Worm (Caenorhabditis elegans) whole organism, L4 larva: ENCODE data around the gene max-2.
A peak's percentile ranks its signal among the peaks of the same experiment; 100 is the strongest.

Experiments used
- D1046.2 ChIP-seq: fragments of 200-800 bp; sonication (Bioruptor generic); IDR thresholded peaks from 2 replicates; pipeline ENCODE4 v1.3.6; 2022; ENCODE audit warnings: missing genetic modification characterization, missing compliant biosample characterization
- F10B5.3 ChIP-seq: sonication (generic microtip); optimal IDR thresholded peaks from 2 replicates; lab custom pipeline; 2016; ENCODE audit warnings: mild to moderate bottlenecking, missing genetic modification characterization, missing compliant biosample characterization
- F26F4.8 ChIP-seq: fragments of 200-800 bp; sonication (Bioruptor generic); conservative IDR thresholded peaks from 2 replicates; pipeline ENCODE4 v1.3.6; 2022; ENCODE audit warnings: missing genetic modification characterization, missing compliant biosample characterization
- F44E2.7 ChIP-seq: fragments of 200-800 bp; sonication (Bioruptor generic); IDR thresholded peaks from 2 replicates; pipeline ENCODE4 v2.1.2; 2022; ENCODE audit warnings: missing genetic modification characterization, missing compliant biosample characterization
- T26A8.4 ChIP-seq: fragments of 200-800 bp; sonication (Bioruptor generic); IDR thresholded peaks from 2 replicates; pipeline ENCODE4 v1.3.6; 2022; ENCODE audit warnings: missing genetic modification characterization, missing compliant biosample characterization
- aha-1 ChIP-seq: fragments of 150-350 bp; peaks from one replicate; lab custom pipeline; 2014; ENCODE audit warnings: missing biosample characterization, missing genetic modification characterization
- ama-1 ChIP-seq: fragments of 150-350 bp; optimal IDR thresholded peaks from 2 replicates; lab custom pipeline; 2014; ENCODE audit warnings: inconsistent platforms, mixed read lengths
- arid-1 ChIP-seq: fragments of 200-800 bp; sonication (Bioruptor generic); conservative IDR thresholded peaks from 2 replicates; pipeline ENCODE4 v1.3.6; 2022; ENCODE audit warnings: missing genetic modification reagents, missing genetic modification characterization, missing compliant biosample characterization
- ceh-20 ChIP-seq: fragments of 200-800 bp; sonication (Bioruptor generic); IDR thresholded peaks from 2 replicates; pipeline ENCODE4 v1.3.6; 2022; ENCODE audit warnings: missing genetic modification reagents, missing genetic modification characterization, missing compliant biosample characterization
- ceh-44 ChIP-seq: fragments of 200-800 bp; sonication (Bioruptor generic); IDR thresholded peaks from 2 replicates; pipeline ENCODE4 v1.3.6; 2022; ENCODE audit warnings: missing genetic modification reagents, missing genetic modification characterization, missing compliant biosample characterization
- ceh-62 ChIP-seq: sonication (generic microtip); optimal IDR thresholded peaks from 2 replicates; lab custom pipeline; 2017; ENCODE audit warnings: missing biosample characterization, missing genetic modification characterization
- ctbp-1 ChIP-seq: fragments of 200-800 bp; sonication (Bioruptor generic); IDR thresholded peaks from 2 replicates; pipeline ENCODE4 v1.3.6; 2022; ENCODE audit warnings: missing genetic modification reagents, missing genetic modification characterization, missing compliant biosample characterization
- daf-16 ChIP-seq, 3 experiments: sonication (generic microtip); optimal IDR thresholded peaks; 2 replicates each; lab custom pipeline; 2016 to 2017; ENCODE audit warnings: missing genetic modification characterization in 3 of 3, missing genetic modification reagents in 3 of 3, mild to moderate bottlenecking in 2 of 3, missing compliant biosample characterization in 2 of 3, missing biosample characterization in 1 of 3, moderate library complexity in 1 of 3
- dmd-6 ChIP-seq: fragments of 200-800 bp; sonication (Bioruptor generic); IDR thresholded peaks from 2 replicates; pipeline ENCODE4 v1.3.6; 2022; ENCODE audit warnings: missing genetic modification reagents, missing genetic modification characterization, missing compliant biosample characterization
- dpl-1 ChIP-seq: fragments of 150-350 bp; optimal IDR thresholded peaks from 2 replicates; lab custom pipeline; 2014; ENCODE audit warnings: missing biosample characterization, missing genetic modification reagents, missing genetic modification characterization
- duxl-1 ChIP-seq: sonication (generic microtip); optimal IDR thresholded peaks from 2 replicates; lab custom pipeline; 2016; ENCODE audit warnings: mild to moderate bottlenecking, missing genetic modification characterization, moderate library complexity, missing compliant biosample characterization; ENCODE audit not compliant: poor library complexity
- dve-1 ChIP-seq: sonication (generic microtip); optimal IDR thresholded peaks from 2 replicates; lab custom pipeline; 2017; ENCODE audit warnings: antibody characterized with exemption, mild to moderate bottlenecking, missing genetic modification characterization, missing compliant biosample characterization; ENCODE audit not compliant: insufficient read depth
- egl-43 ChIP-seq: fragments of 200-800 bp; sonication (Bioruptor generic); IDR thresholded peaks from 2 replicates; pipeline ENCODE4 v1.3.6; 2022; ENCODE audit warnings: missing genetic modification reagents, missing genetic modification characterization, missing compliant biosample characterization
- fos-1 ChIP-seq: fragments of 150-350 bp; optimal IDR thresholded peaks from 2 replicates; lab custom pipeline; 2014; ENCODE audit warnings: missing biosample characterization, missing genetic modification characterization
- hif-1 ChIP-seq, 2 experiments: sonication (generic microtip); optimal IDR thresholded peaks; 2 replicates each; lab custom pipeline; 2016 to 2017; ENCODE audit warnings: missing compliant biosample characterization in 2 of 2, missing genetic modification characterization in 2 of 2, missing genetic modification reagents in 2 of 2, missing genotype in 2 of 2, mild to moderate bottlenecking in 1 of 2
- hlh-11 ChIP-seq: fragments of 200-800 bp; sonication (Bioruptor generic); optimal IDR thresholded peaks from 2 replicates; lab custom pipeline; 2018; ENCODE audit warnings: mild to moderate bottlenecking, missing genetic modification characterization, missing compliant biosample characterization
- hlh-30 ChIP-seq: sonication (generic microtip); optimal IDR thresholded peaks from 2 replicates; lab custom pipeline; 2017; ENCODE audit warnings: antibody characterized with exemption, mild to moderate bottlenecking, missing genetic modification characterization, missing compliant biosample characterization; ENCODE audit not compliant: insufficient read depth
- hmg-1.1 ChIP-seq: fragments of 200-800 bp; sonication (Bioruptor generic); IDR thresholded peaks from 2 replicates; pipeline ENCODE4 v1.3.6; 2022; ENCODE audit warnings: missing genetic modification reagents, missing genetic modification characterization, missing compliant biosample characterization
- lin-1 ChIP-seq: fragments of 200-800 bp; sonication (Bioruptor generic); IDR thresholded peaks from 2 replicates; pipeline ENCODE4 v1.3.6; 2022; ENCODE audit warnings: missing genetic modification reagents, missing genetic modification characterization, missing compliant biosample characterization
- lsy-2 ChIP-seq, 2 experiments: fragments of 150-350 bp in 1 of 2; sonication (generic microtip) in 1 of 2; optimal IDR thresholded peaks; 2 replicates each; lab custom pipeline; 2014 to 2017; ENCODE audit warnings: missing biosample characterization in 2 of 2, missing genetic modification characterization in 2 of 2
- mdl-1 ChIP-seq, 2 experiments: fragments of 150-350 bp in 1 of 2; sonication (generic microtip) in 1 of 2; optimal IDR thresholded peaks; 2 replicates each; lab custom pipeline; 2014 to 2017; ENCODE audit warnings: missing biosample characterization in 2 of 2, missing genetic modification characterization in 2 of 2
- mdt-29 ChIP-seq: fragments of 200-800 bp; sonication (Bioruptor generic); IDR thresholded peaks from 2 replicates; pipeline ENCODE4 v1.3.6; 2022; ENCODE audit warnings: missing genetic modification reagents, missing genetic modification characterization, missing compliant biosample characterization
- mep-1 ChIP-seq: fragments of 150-350 bp; sonication (generic microtip); optimal IDR thresholded peaks from 3 replicates; lab custom pipeline; 2014; ENCODE audit warnings: missing biosample characterization, missing genetic modification characterization
- mes-2 ChIP-seq: sonication (generic microtip); optimal IDR thresholded peaks from 2 replicates; lab custom pipeline; 2016; ENCODE audit warnings: missing genotype, mild to moderate bottlenecking, missing genetic modification characterization, missing compliant biosample characterization; ENCODE audit not compliant: poor library complexity, severe bottlenecking
- mxl-2 ChIP-seq: fragments of 200-800 bp; sonication (Bioruptor generic); conservative IDR thresholded peaks from 2 replicates; pipeline ENCODE4 v1.3.6; 2022; ENCODE audit warnings: missing genetic modification reagents, missing genetic modification characterization, missing compliant biosample characterization
- mxl-3 ChIP-seq: fragments of 200-800 bp; sonication (Bioruptor generic); optimal IDR thresholded peaks from 2 replicates; lab custom pipeline; 2018; ENCODE audit warnings: mild to moderate bottlenecking, missing genetic modification characterization, missing compliant biosample characterization
- nhr-10 ChIP-seq: fragments of 150-350 bp; optimal IDR thresholded peaks from 2 replicates; lab custom pipeline; 2014; ENCODE audit warnings: missing biosample characterization, missing genetic modification characterization
- nhr-102 ChIP-seq: sonication (generic microtip); optimal IDR thresholded peaks from 2 replicates; lab custom pipeline; 2016; ENCODE audit warnings: mild to moderate bottlenecking, missing genetic modification characterization, moderate library complexity, missing compliant biosample characterization
- nhr-28 ChIP-seq: fragments of 150-350 bp; optimal IDR thresholded peaks from 2 replicates; lab custom pipeline; 2014; ENCODE audit warnings: missing biosample characterization, missing genetic modification characterization
- nhr-42 ChIP-seq: fragments of 200-800 bp; sonication (Bioruptor generic); IDR thresholded peaks from 2 replicates; pipeline ENCODE4 v1.3.6; 2022; ENCODE audit warnings: missing genetic modification characterization, missing compliant biosample characterization
- nhr-48 ChIP-seq: sonication (generic microtip); optimal IDR thresholded peaks from 2 replicates; lab custom pipeline; 2016; ENCODE audit warnings: mild to moderate bottlenecking, missing genetic modification characterization, missing compliant biosample characterization
- nhr-77 ChIP-seq: fragments of 150-350 bp; optimal IDR thresholded peaks from 2 replicates; lab custom pipeline; 2014; ENCODE audit warnings: missing biosample characterization, missing genetic modification characterization
- pha-4 ChIP-seq, 2 experiments: fragments of 150-350 bp in 1 of 2; fragments of 200-800 bp in 1 of 2; sonication (Bioruptor generic) in 1 of 2; IDR thresholded peaks in 1 of 2; optimal IDR thresholded peaks in 1 of 2; 2 replicates each; pipeline versions ENCODE4 v1.3.6 to Lab custom; 2014 to 2022; ENCODE audit warnings: missing genetic modification characterization in 2 of 2, missing genetic modification reagents in 2 of 2, missing biosample characterization in 1 of 2, missing compliant biosample characterization in 1 of 2
- php-3 ChIP-seq: fragments of 200-800 bp; sonication (Bioruptor generic); IDR thresholded peaks from 2 replicates; pipeline ENCODE4 v1.3.6; 2022; ENCODE audit warnings: missing genetic modification reagents, missing genetic modification characterization, missing compliant biosample characterization
- snpc-4 ChIP-seq: fragments of 150-350 bp; optimal IDR thresholded peaks from 2 replicates; lab custom pipeline; 2014; ENCODE audit warnings: missing biosample characterization, missing genetic modification characterization
- tra-1 ChIP-seq: fragments of 200-800 bp; sonication (Bioruptor generic); IDR thresholded peaks from 2 replicates; pipeline ENCODE4 v1.3.6; 2022; ENCODE audit warnings: missing genetic modification reagents, missing genetic modification characterization, missing compliant biosample characterization
- unc-130 ChIP-seq: sonication (generic microtip); optimal IDR thresholded peaks from 2 replicates; lab custom pipeline; 2016; ENCODE audit warnings: missing genetic modification reagents, missing genetic modification characterization, missing compliant biosample characterization
- unc-62 ChIP-seq, 3 experiments: fragments of 150-350 bp in 1 of 3; sonication (generic microtip); optimal IDR thresholded peaks in 2 of 3; peaks in 1 of 3; 1 replicate in 1 of 3; 2 replicates in 2 of 3; lab custom pipeline; 2014 to 2017; ENCODE audit warnings: missing biosample characterization in 3 of 3, missing genetic modification characterization in 3 of 3, missing genetic modification reagents in 3 of 3, missing genotype in 1 of 3
- zag-1 ChIP-seq: fragments of 150-350 bp; optimal IDR thresholded peaks from 2 replicates; lab custom pipeline; 2014; ENCODE audit warnings: missing biosample characterization, missing genetic modification characterization

The max-2 gene

ce11 chrII:12997413-12997812, 28.2 kb downstream of the max-2 start, which contains the start of gene Y38F1A.7:
Gene Y38F1A.7 (minus strand): TSS chrII:12997804.
- TF ChIP-seq unc-62 (GFP tag; optimal IDR thresholded peaks at IDR 0.05 in 1 of 2; lab: Kevin White, UChicago) (peak in 1 of 2 experiments; percentile 92), unc-62 (tag; optimal IDR thresholded peaks at IDR 0.05; lab: Kevin White, UChicago) (no peak), php-3 (GFP tag; lab: Robert Waterston, UW) (no peak)

ce11 chrII:12996249-12996648, 29.4 kb downstream of the max-2 start, which contains the start of gene hphd-1:
Gene hphd-1 (minus strand): TSS chrII:12996571.
- TF ChIP-seq duxl-1 (tag; lab: Kevin White, UChicago) (peak; percentile 61), nhr-10 (tag; lab: Kevin White, UChicago) (peak; percentile 83), tra-1 (GFP tag; lab: Robert Waterston, UW) (peak; percentile 35; the same call in 1 of the 2 replicates), hlh-11 (tag; lab: Kevin White, UChicago) (peak; percentile 78), hif-1 (tag; optimal IDR thresholded peaks at IDR 0.05; lab: Kevin White, UChicago) (peak in 1 of 2 experiments; percentile 68), F26F4.8 (GFP tag; lab: Robert Waterston, UW) (no peak), dve-1 (tag; lab: Kevin White, UChicago) (peak; percentile 94), nhr-28 (peak; percentile 83), nhr-102 (tag; lab: Kevin White, UChicago) (peak; percentile 48), dpl-1 (peak; percentile 35), mdl-1 (tag; optimal IDR thresholded peaks at IDR 0.05; lab: Kevin White, UChicago) (peak; percentile 35 to 95), ceh-62 (tag; lab: Kevin White, UChicago) (no peak), mxl-3 (GFP tag; lab: Kevin White, UChicago) (peak; percentile 82), mes-2 (tag; lab: Kevin White, UChicago) (peak; percentile 62), dmd-6 (GFP tag; lab: Robert Waterston, UW) (peak; percentile 80), zag-1 (tag; lab: Kevin White, UChicago) (no peak), T26A8.4 (peak; percentile 13; the same call in 1 of the 2 replicates), ctbp-1 (GFP tag; lab: Robert Waterston, UW) (no peak), hmg-1.1 (GFP tag; lab: Robert Waterston, UW) (no peak), F10B5.3 (tag; lab: Kevin White, UChicago) (no peak), mep-1 (peak; percentile 70), snpc-4 (tag; lab: Kevin White, UChicago) (no peak), aha-1 (peak; percentile 28), nhr-48 (tag; lab: Kevin White, UChicago) (peak; percentile 37), pha-4 (GFP tag; IDR thresholded peaks at IDR 0.05; lab: Robert Waterston, UW) (no peak), pha-4 (tag; optimal IDR thresholded peaks at IDR 0.05; lab: Kevin White, UChicago) (peak; percentile 56), php-3 (GFP tag; lab: Robert Waterston, UW) (peak; percentile 89), lsy-2 (tag; optimal IDR thresholded peaks at IDR 0.05; lab: Kevin White, UChicago) (peak in 1 of 2 experiments; percentile 71), hlh-30 (tag; lab: Kevin White, UChicago) (peak; percentile 93), daf-16 (GFP tag; optimal IDR thresholded peaks at IDR 0.05; lab: Kevin White, UChicago) (peak in 1 of 2 experiments; percentile 32), daf-16 (tag; optimal IDR thresholded peaks at IDR 0.05; lab: Kevin White, UChicago) (peak; percentile 97), nhr-77 (peak; percentile 59), lin-1 (GFP tag; lab: Robert Waterston, UW) (peak; percentile 46; the same call in 1 of the 2 replicates)

ce11 chrII:12995322-12995721, 30.3 kb downstream of the max-2 start:
- TF ChIP-seq fos-1 (tag; lab: Kevin White, UChicago) (no peak), nhr-42 (no peak), mdt-29 (GFP tag; lab: Robert Waterston, UW) (no peak), egl-43 (GFP tag; lab: Robert Waterston, UW) (no peak), hlh-30 (tag; lab: Kevin White, UChicago) (no peak), ceh-44 (GFP tag; lab: Robert Waterston, UW) (no peak), zag-1 (tag; lab: Kevin White, UChicago) (no peak), unc-62 (GFP tag; optimal IDR thresholded peaks at IDR 0.05 in 1 of 2; lab: Kevin White, UChicago) (no peak), unc-62 (tag; optimal IDR thresholded peaks at IDR 0.05; lab: Kevin White, UChicago) (no peak), D1046.2 (GFP tag; lab: Robert Waterston, UW) (0 out of 2 replicates have a peak, but pooled peaks have one; percentile 9), unc-130 (GFP tag; lab: Kevin White, UChicago) (no peak), ceh-20 (GFP tag; lab: Robert Waterston, UW) (no peak), lsy-2 (tag; optimal IDR thresholded peaks at IDR 0.05; lab: Kevin White, UChicago) (no peak), ama-1 (no peak), aha-1 (peak; percentile 89), arid-1 (GFP tag; lab: Robert Waterston, UW) (no peak), dpl-1 (no peak), F44E2.7 (GFP tag; lab: Robert Waterston, UW) (no peak), hif-1 (tag; optimal IDR thresholded peaks at IDR 0.05; lab: Kevin White, UChicago) (no peak), nhr-102 (tag; lab: Kevin White, UChicago) (no peak), mxl-2 (GFP tag; lab: Robert Waterston, UW) (0 out of 2 replicates have a peak, but pooled peaks have one; percentile 30)
